Fruit fly (Drosophila melanogaster) whole organism, embryonic: ENCODE data around the gene CG16965.

Source experiments
- Antp ChIP-seq: fragments of 200-800 bp; sonication (Bioruptor generic); optimal IDR thresholded peaks from 3 replicates; lab custom pipeline; 2016; ENCODE audit warnings: missing biosample characterization, missing genetic modification characterization
- Atf6 ChIP-seq: fragments of 200-800 bp; sonication (Bioruptor generic); IDR thresholded peaks from 2 replicates; pipeline ENCODE4 v1.3.6; 2022; ENCODE audit warnings: missing biosample characterization, missing genetic modification characterization
- B-H1 ChIP-seq: fragments of 200-800 bp; sonication (Bioruptor generic); IDR thresholded peaks from 3 replicates; pipeline ENCODE4 v1.3.6; 2022; ENCODE audit warnings: missing biosample characterization, missing genetic modification characterization
- Bgb ChIP-seq: fragments of 200-800 bp; sonication (Bioruptor generic); IDR thresholded peaks from 2 replicates; pipeline ENCODE4 v1.3.6; 2022; ENCODE audit warnings: missing biosample characterization, missing genetic modification characterization; ENCODE audit not compliant: partially characterized antibody
- C15 ChIP-seq: fragments of 200-800 bp; sonication (Bioruptor generic); IDR thresholded peaks from 3 replicates; pipeline ENCODE4 v1.3.6; 2022; ENCODE audit warnings: missing biosample characterization, missing genetic modification characterization
- CG10321 ChIP-seq: fragments of 200-800 bp; sonication (Bioruptor generic); IDR thresholded peaks from 2 replicates; pipeline ENCODE4 v1.3.6; 2022; ENCODE audit warnings: missing biosample characterization, missing genetic modification characterization
- CG10565 ChIP-seq: fragments of 200-800 bp; sonication (Bioruptor generic); optimal IDR thresholded peaks from 3 replicates; lab custom pipeline; 2016; ENCODE audit warnings: missing biosample characterization, mild to moderate bottlenecking, missing genetic modification characterization
- CG11247 ChIP-seq: fragments of 200-800 bp; sonication (Bioruptor generic); IDR thresholded peaks from 2 replicates; pipeline ENCODE4 v1.3.6; 2022; ENCODE audit warnings: missing biosample characterization, missing genetic modification characterization
- CG11723 ChIP-seq: fragments of 200-800 bp; sonication (Bioruptor generic); optimal IDR thresholded peaks from 2 replicates; lab custom pipeline; 2017; ENCODE audit warnings: missing biosample characterization, mild to moderate bottlenecking, missing genetic modification characterization
- CG12769 ChIP-seq: fragments of 200-800 bp; sonication (Bioruptor generic); optimal IDR thresholded peaks from 2 replicates; lab custom pipeline; 2019; ENCODE audit warnings: missing biosample characterization, mild to moderate bottlenecking, missing genetic modification characterization, moderate library complexity
- CG13624 ChIP-seq: fragments of 200-800 bp; sonication (Bioruptor generic); optimal IDR thresholded peaks from 2 replicates; lab custom pipeline; 2016; ENCODE audit warnings: missing biosample characterization, missing genetic modification characterization
- CG17186 ChIP-seq: fragments of 200-800 bp; sonication (Bioruptor generic); optimal IDR thresholded peaks from 3 replicates; lab custom pipeline; 2017; ENCODE audit warnings: missing biosample characterization, missing genetic modification reagents, missing genetic modification characterization
- CG30403 ChIP-seq: fragments of 200-800 bp; sonication (Bioruptor generic); optimal IDR thresholded peaks from 3 replicates; lab custom pipeline; 2016; ENCODE audit warnings: missing biosample characterization, missing genetic modification characterization
- CG32772 ChIP-seq: fragments of 200-800 bp; sonication (Bioruptor generic); IDR thresholded peaks from 2 replicates; pipeline ENCODE4 v1.3.6; 2022; ENCODE audit warnings: missing biosample characterization, missing genetic modification characterization
- CG3281 ChIP-seq: fragments of 200-800 bp; sonication (Bioruptor generic); optimal IDR thresholded peaks from 3 replicates; lab custom pipeline; 2017; ENCODE audit warnings: missing biosample characterization, mild to moderate bottlenecking, missing genetic modification characterization
- CG42726 ChIP-seq: fragments of 200-800 bp; sonication (Bioruptor generic); IDR thresholded peaks from 2 replicates; pipeline ENCODE4 v1.3.6; 2022; ENCODE audit warnings: missing biosample characterization, missing genetic modification characterization; ENCODE audit not compliant: partially characterized antibody
- CG4328 ChIP-seq: fragments of 200-800 bp; sonication (Bioruptor generic); optimal IDR thresholded peaks from 3 replicates; lab custom pipeline; 2017; ENCODE audit warnings: missing biosample characterization, missing genetic modification reagents, missing genetic modification characterization
- CG6175 ChIP-seq: fragments of 200-800 bp; sonication (Bioruptor generic); IDR thresholded peaks from 3 replicates; pipeline ENCODE4 v1.3.6; 2022; ENCODE audit warnings: missing biosample characterization, missing genetic modification characterization
- CG6254 ChIP-seq: fragments of 200-800 bp; sonication (Bioruptor generic); optimal IDR thresholded peaks from 3 replicates; lab custom pipeline; 2017; ENCODE audit warnings: mild to moderate bottlenecking, missing biosample characterization, missing genetic modification reagents, missing genetic modification characterization
- CG7786 ChIP-seq: fragments of 200-800 bp; sonication (Bioruptor generic); optimal IDR thresholded peaks from 2 replicates; lab custom pipeline; 2016; ENCODE audit warnings: missing biosample characterization, missing genetic modification characterization
- CG7928 ChIP-seq: fragments of 200-800 bp; sonication (Bioruptor generic); optimal IDR thresholded peaks from 2 replicates; lab custom pipeline; 2017; ENCODE audit warnings: missing biosample characterization, mild to moderate bottlenecking, missing genetic modification characterization
- CG9876 ChIP-seq: fragments of 200-800 bp; sonication (Bioruptor generic); optimal IDR thresholded peaks from 2 replicates; lab custom pipeline; 2016; ENCODE audit warnings: missing biosample characterization, missing genetic modification characterization
- CHES-1-like ChIP-seq: fragments of 200-800 bp; sonication (Bioruptor generic); optimal IDR thresholded peaks from 2 replicates; lab custom pipeline; 2016; ENCODE audit warnings: missing biosample characterization, missing genetic modification characterization
- Doc2 ChIP-seq: fragments of 200-800 bp; sonication (Bioruptor generic); IDR thresholded peaks from 2 replicates; pipeline ENCODE4 v1.3.6; 2022; ENCODE audit warnings: missing biosample characterization, missing genetic modification characterization
- GATAe ChIP-seq: fragments of 200-800 bp; sonication (Bioruptor generic); conservative IDR thresholded peaks from 2 replicates; pipeline ENCODE4 v1.3.6; 2022; ENCODE audit warnings: missing biosample characterization, missing genetic modification characterization
- HHEX ChIP-seq: fragments of 200-800 bp; sonication (Bioruptor generic); optimal IDR thresholded peaks from 3 replicates; lab custom pipeline; 2017; ENCODE audit warnings: missing biosample characterization, mild to moderate bottlenecking, missing genetic modification characterization, missing genetic modification reagents
- Hr39 ChIP-seq: fragments of >200 bp; optimal IDR thresholded peaks from 2 replicates; lab custom pipeline; 2017
- Hsf ChIP-seq: fragments of 200-800 bp; sonication (Bioruptor generic); optimal IDR thresholded peaks from 3 replicates; lab custom pipeline; 2016; ENCODE audit warnings: missing biosample characterization, missing genetic modification characterization
- MBD-R2 ChIP-seq: fragments of 200-800 bp; sonication (Bioruptor generic); IDR thresholded peaks from 2 replicates; pipeline ENCODE4 v1.3.6; 2022; ENCODE audit warnings: missing biosample characterization, missing genetic modification characterization
- MESR4 ChIP-seq: fragments of 200-800 bp; sonication (Bioruptor generic); optimal IDR thresholded peaks from 2 replicates; lab custom pipeline; 2018; ENCODE audit warnings: missing biosample characterization, mild to moderate bottlenecking, missing genetic modification characterization, moderate library complexity
- Mad ChIP-seq: fragments of 200-800 bp; sonication (Bioruptor generic); optimal IDR thresholded peaks from 2 replicates; lab custom pipeline; 2016; ENCODE audit warnings: missing biosample characterization, missing genetic modification characterization
- Med ChIP-seq: fragments of 200-800 bp; sonication (Bioruptor generic); peaks from one replicate; lab custom pipeline; 2016; ENCODE audit warnings: missing biosample characterization, missing genetic modification characterization, mild to moderate bottlenecking, inconsistent platforms, moderate library complexity
- Mrtf ChIP-seq: fragments of 200-800 bp; sonication (Bioruptor generic); IDR thresholded peaks from 3 replicates; pipeline ENCODE4 v1.3.6; 2022; ENCODE audit warnings: missing biosample characterization, missing genetic modification characterization
- Sox100B ChIP-seq: fragments of 200-800 bp; sonication (Bioruptor generic); optimal IDR thresholded peaks from 3 replicates; lab custom pipeline; 2018; ENCODE audit warnings: missing biosample characterization, mild to moderate bottlenecking, missing genetic modification characterization
- Spps ChIP-seq: fragments of 200-800 bp; sonication (Bioruptor generic); optimal IDR thresholded peaks from 2 replicates; lab custom pipeline; 2018; ENCODE audit warnings: missing biosample characterization, mild to moderate bottlenecking, missing genetic modification characterization
- TFAM ChIP-seq: fragments of 200-800 bp; sonication (Bioruptor generic); optimal IDR thresholded peaks from 2 replicates; lab custom pipeline; 2017; ENCODE audit warnings: missing biosample characterization, missing genetic modification characterization, inconsistent platforms
- al ChIP-seq: fragments of 200-800 bp; sonication (Bioruptor generic); IDR thresholded peaks from 2 replicates; pipeline ENCODE4 v1.3.6; 2022; ENCODE audit warnings: missing biosample characterization, missing genetic modification characterization
- ase ChIP-seq: fragments of 200-800 bp; sonication (Bioruptor generic); IDR thresholded peaks from 3 replicates; pipeline ENCODE4 v1.3.6; 2022; ENCODE audit warnings: missing biosample characterization, missing genetic modification characterization
- bigmax ChIP-seq: fragments of 200-800 bp; sonication (Bioruptor generic); optimal IDR thresholded peaks from 2 replicates; lab custom pipeline; 2018; ENCODE audit warnings: missing biosample characterization, mild to moderate bottlenecking, missing genetic modification characterization
- chif ChIP-seq, 2 experiments: fragments of 200-800 bp; sonication (Bioruptor generic); optimal IDR thresholded peaks; 3 replicates each; lab custom pipeline; 2016; ENCODE audit warnings: missing biosample characterization in 2 of 2, missing genetic modification characterization in 2 of 2
- dati ChIP-seq: fragments of 200-800 bp; sonication (Bioruptor generic); IDR thresholded peaks from 2 replicates; pipeline ENCODE4 v1.3.6; 2022; ENCODE audit warnings: missing biosample characterization, missing genetic modification characterization
- dimm ChIP-seq: fragments of 200-800 bp; sonication (Bioruptor generic); IDR thresholded peaks from 2 replicates; pipeline ENCODE4 v1.3.6; 2022; ENCODE audit warnings: missing biosample characterization, missing genetic modification characterization
- dmrt99B ChIP-seq: fragments of 200-800 bp; sonication (Bioruptor generic); optimal IDR thresholded peaks from 2 replicates; lab custom pipeline; 2018; ENCODE audit warnings: missing biosample characterization, mild to moderate bottlenecking, missing genetic modification characterization, moderate library complexity
- ewg ChIP-seq: fragments of 200-800 bp; sonication (Bioruptor generic); optimal IDR thresholded peaks from 3 replicates; lab custom pipeline; 2017; ENCODE audit warnings: mild to moderate bottlenecking, missing biosample characterization, missing genetic modification reagents, missing genetic modification characterization
- lola ChIP-seq, 3 experiments: fragments of >200 bp in 2 of 3; fragments of 200-800 bp in 1 of 3; sonication (Bioruptor generic) in 1 of 3; optimal IDR thresholded peaks; 2 replicates each; lab custom pipeline; 2017 to 2019; ENCODE audit warnings: missing biosample characterization in 3 of 3, missing genetic modification characterization in 3 of 3, mild to moderate bottlenecking in 1 of 3, moderate library complexity in 1 of 3
- luna ChIP-seq: fragments of 200-800 bp; sonication (Bioruptor generic); optimal IDR thresholded peaks from 2 replicates; lab custom pipeline; 2016; ENCODE audit warnings: missing biosample characterization, missing genetic modification characterization
- sens ChIP-seq: fragments of 200-800 bp; sonication (Bioruptor generic); peaks from one replicate; lab custom pipeline; 2016; ENCODE audit warnings: missing biosample characterization, missing genetic modification characterization
- sob ChIP-seq: fragments of 200-800 bp; sonication (Bioruptor generic); IDR thresholded peaks from 2 replicates; pipeline ENCODE4 v1.3.6; 2022; ENCODE audit warnings: missing biosample characterization, missing genetic modification characterization
- stc ChIP-seq: fragments of 200-800 bp; sonication (Bioruptor generic); IDR thresholded peaks from 2 replicates; pipeline ENCODE4 v1.3.6; 2022; ENCODE audit warnings: missing biosample characterization, missing genetic modification characterization
- tll ChIP-seq, 2 experiments: fragments of 200-800 bp in 1 of 2; fragments of >200 bp in 1 of 2; sonication (Bioruptor generic) in 1 of 2; optimal IDR thresholded peaks; 2 replicates each; lab custom pipeline; 2017 to 2019; ENCODE audit warnings: missing biosample characterization in 2 of 2, missing genetic modification characterization in 2 of 2, mild to moderate bottlenecking in 1 of 2, moderate library complexity in 1 of 2
- wor ChIP-seq: fragments of 200-800 bp; sonication (Bioruptor generic); IDR thresholded peaks from 2 replicates; pipeline ENCODE4 v1.3.6; 2022; ENCODE audit warnings: missing biosample characterization, missing genetic modification characterization

Gene CG16965

DNA sequence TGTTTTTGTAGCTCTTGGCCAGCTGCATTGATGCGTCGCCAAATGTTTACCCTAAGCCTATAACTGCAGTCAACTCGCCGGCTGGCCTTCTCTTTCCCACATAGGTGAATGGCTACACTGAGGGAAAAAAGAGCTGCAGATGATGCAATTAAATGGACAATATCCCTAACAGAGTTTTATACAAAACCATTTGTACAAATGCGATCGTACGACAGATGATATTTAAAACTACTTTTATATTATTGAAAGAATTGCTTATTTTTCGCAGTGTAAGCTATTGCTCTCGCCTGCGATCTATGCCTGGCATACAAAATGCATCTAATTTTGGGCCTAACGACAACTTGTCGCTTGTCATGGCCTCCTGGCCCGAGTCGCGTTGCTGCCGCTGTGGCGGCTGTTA is 31.5 kb upstream of the CG16965 start (continued):
- TF ChIP-seq Doc2 (GFP tag; lab: Robert Waterston, UW) (no peak), sens (peak; percentile 91), ase (GFP tag; lab: Robert Waterston, UW) (0 out of 3 replicates have a peak, but pooled peaks have one; percentile 17), CG7786 (GFP tag; lab: Kevin White, UChicago) (no peak), Atf6 (GFP tag; lab: Robert Waterston, UW) (no peak; the same call in 1 of the 2 replicates), bigmax (GFP tag; lab: Kevin White, UChicago) (no peak), CG11723 (peak; percentile 3), Spps (tag; lab: Kevin White, UChicago) (no peak), CG13624 (GFP tag; lab: Kevin White, UChicago) (no peak), CG10565 (no peak), TFAM (GFP tag; lab: Kevin White, UChicago) (no peak), MESR4 (GFP tag; lab: Kevin White, UChicago) (no peak), CG42726 (no peak), CG17186 (GFP tag; lab: Kevin White, UChicago) (no peak), C15 (GFP tag; lab: Robert Waterston, UW) (no peak), dimm (no peak), Hsf (GFP tag; lab: Kevin White, UChicago) (peak; percentile 41), CG3281 (no peak), lola (GFP tag; optimal IDR thresholded peaks at IDR 0.05; lab: Kevin White, UChicago) (peak in 1 of 3 experiments; percentile 68), GATAe (GFP tag; lab: Robert Waterston, UW) (no peak), Mad (peak; percentile 14), CG12769 (tag; lab: Kevin White, UChicago) (peak; percentile 4), CG10321 (GFP tag; lab: Robert Waterston, UW) (no peak), CG4328 (GFP tag; lab: Kevin White, UChicago) (no peak), CG6254 (GFP tag; lab: Kevin White, UChicago) (no peak), HHEX (GFP tag; lab: Kevin White, UChicago) (no peak), wor (GFP tag; lab: Robert Waterston, UW) (peak; percentile 48), MBD-R2 (GFP tag; lab: Robert Waterston, UW) (no peak), sob (GFP tag; lab: Robert Waterston, UW) (peak; percentile 60; the same call in 1 of the 2 replicates), CHES-1-like (GFP tag; lab: Kevin White, UChicago) (no peak), tll (GFP tag; optimal IDR thresholded peaks at IDR 0.05; lab: Kevin White, UChicago) (no peak), CG32772 (GFP tag; lab: Robert Waterston, UW) (0 out of 2 replicates have a peak, but pooled peaks have one; percentile 27), B-H1 (GFP tag; lab: Robert Waterston, UW) (no peak), dmrt99B (tag; lab: Kevin White, UChicago) (peak; percentile 56), Sox100B (peak; percentile 12), CG30403 (peak; percentile 36), CG9876 (GFP tag; lab: Kevin White, UChicago) (no peak), CG6175 (GFP tag; lab: Robert Waterston, UW) (0 out of 3 replicates have a peak, but pooled peaks have one; percentile 16), ewg (GFP tag; lab: Kevin White, UChicago) (peak; percentile 6), dati (GFP tag; lab: Robert Waterston, UW) (no peak), Bgb (GFP tag; lab: Robert Waterston, UW) (no peak), CG11247 (GFP tag; lab: Robert Waterston, UW) (0 out of 2 replicates have a peak, but pooled peaks have one; percentile 40), stc (GFP tag; lab: Robert Waterston, UW) (peak; percentile 34; the same call in 1 of the 2 replicates), CG7928 (GFP tag; lab: Kevin White, UChicago) (no peak), Hr39 (lab: Kevin White, UChicago) (no peak), Med (GFP tag; lab: Kevin White, UChicago) (no peak), Mrtf (peak; percentile 39; the same call in 1 of the 3 replicates), Antp (peak; percentile 23), chif (GFP tag; optimal IDR thresholded peaks at IDR 0.05; lab: Kevin White, UChicago) (peak; percentile 57 to 72), luna (no peak), al (GFP tag; lab: Robert Waterston, UW) (no peak; the same call in 1 of the 2 replicates)
